Fruit fly (Drosophila melanogaster) whole organism, embryonic: Measurements from ENCODE around the gene CG5835.

Experiments
- ATbp ChIP-seq: fragments of 200-800 bp; sonication (Bioruptor generic); optimal IDR thresholded peaks from 2 replicates; lab custom pipeline; 2017; ENCODE audit warnings: missing biosample characterization, mild to moderate bottlenecking, missing genetic modification characterization, missing genetic modification reagents
- B-H1 ChIP-seq: fragments of 200-800 bp; sonication (Bioruptor generic); IDR thresholded peaks from 3 replicates; pipeline ENCODE4 v1.3.6; 2022; ENCODE audit warnings: missing biosample characterization, missing genetic modification characterization
- CG10431 ChIP-seq: fragments of 200-800 bp; sonication (Bioruptor generic); optimal IDR thresholded peaks from 3 replicates; lab custom pipeline; 2018; ENCODE audit warnings: missing biosample characterization, mild to moderate bottlenecking, missing genetic modification characterization
- CG11093 ChIP-seq: fragments of 200-800 bp; sonication (Bioruptor generic); IDR thresholded peaks from 3 replicates; pipeline ENCODE4 v1.3.6; 2022; ENCODE audit warnings: missing biosample characterization, missing genetic modification characterization
- CG12236 ChIP-seq: fragments of 200-800 bp; sonication (Bioruptor generic); optimal IDR thresholded peaks from 2 replicates; lab custom pipeline; 2016; ENCODE audit warnings: missing biosample characterization, missing genetic modification characterization
- CG12391 ChIP-seq: fragments of 200-800 bp; sonication (Bioruptor generic); optimal IDR thresholded peaks from 3 replicates; lab custom pipeline; 2018; ENCODE audit warnings: missing biosample characterization, mild to moderate bottlenecking, missing genetic modification characterization, moderate library complexity
- CG13424 ChIP-seq: fragments of 200-800 bp; sonication (Bioruptor generic); optimal IDR thresholded peaks from 2 replicates; lab custom pipeline; 2019; ENCODE audit warnings: missing biosample characterization, mild to moderate bottlenecking, missing genetic modification characterization, moderate library complexity
- CG15601 ChIP-seq: fragments of 200-800 bp; sonication (Bioruptor generic); optimal IDR thresholded peaks from 3 replicates; lab custom pipeline; 2019; ENCODE audit warnings: missing biosample characterization, mild to moderate bottlenecking, missing genetic modification characterization, moderate library complexity
- CG15696 ChIP-seq: fragments of 200-800 bp; sonication (Bioruptor generic); optimal IDR thresholded peaks from 2 replicates; lab custom pipeline; 2019; ENCODE audit warnings: missing biosample characterization, mild to moderate bottlenecking, missing genetic modification characterization, moderate library complexity
- CG18619 ChIP-seq: fragments of 200-800 bp; sonication (Bioruptor generic); optimal IDR thresholded peaks from 3 replicates; lab custom pipeline; 2017; ENCODE audit warnings: missing biosample characterization, mild to moderate bottlenecking, missing genetic modification characterization
- CG31441 ChIP-seq: fragments of 200-800 bp; sonication (Bioruptor generic); IDR thresholded peaks from 2 replicates; pipeline ENCODE4 v1.3.6; 2022; ENCODE audit warnings: missing biosample characterization, missing genetic modification characterization
- CG3281 ChIP-seq: fragments of 200-800 bp; sonication (Bioruptor generic); optimal IDR thresholded peaks from 3 replicates; lab custom pipeline; 2017; ENCODE audit warnings: missing biosample characterization, mild to moderate bottlenecking, missing genetic modification characterization
- CG34224 ChIP-seq: fragments of 200-800 bp; sonication (Bioruptor generic); IDR thresholded peaks from 3 replicates; pipeline ENCODE4 v1.3.6; 2022; ENCODE audit warnings: missing biosample characterization, missing genetic modification characterization; ENCODE audit not compliant: partially characterized antibody
- CG34376 ChIP-seq: fragments of 200-800 bp; sonication (Bioruptor generic); optimal IDR thresholded peaks from 2 replicates; lab custom pipeline; 2018; ENCODE audit warnings: missing biosample characterization, mild to moderate bottlenecking, missing genetic modification characterization
- CG3838 ChIP-seq: fragments of 200-800 bp; sonication (Bioruptor generic); optimal IDR thresholded peaks from 3 replicates; lab custom pipeline; 2016; ENCODE audit warnings: missing biosample characterization, missing genetic modification characterization
- CG4360 ChIP-seq: fragments of 200-800 bp; sonication (Bioruptor generic); IDR thresholded peaks from 2 replicates; pipeline ENCODE4 v1.3.6; 2022; ENCODE audit warnings: missing biosample characterization, missing genetic modification characterization
- CG7357 ChIP-seq: fragments of 200-800 bp; sonication (Bioruptor generic); IDR thresholded peaks from 3 replicates; pipeline ENCODE4 v1.3.6; 2022; ENCODE audit warnings: missing biosample characterization, missing genetic modification characterization
- CG7786 ChIP-seq: fragments of 200-800 bp; sonication (Bioruptor generic); optimal IDR thresholded peaks from 2 replicates; lab custom pipeline; 2016; ENCODE audit warnings: missing biosample characterization, missing genetic modification characterization
- CG7987 ChIP-seq: fragments of 200-800 bp; sonication (Bioruptor generic); optimal IDR thresholded peaks from 2 replicates; lab custom pipeline; 2018; ENCODE audit warnings: missing biosample characterization, mild to moderate bottlenecking, missing genetic modification characterization, moderate library complexity
- CG8388 ChIP-seq: fragments of 200-800 bp; sonication (Bioruptor generic); optimal IDR thresholded peaks from 2 replicates; lab custom pipeline; 2019; ENCODE audit warnings: missing biosample characterization, mild to moderate bottlenecking, missing genetic modification characterization, moderate library complexity
- CG8924 ChIP-seq: fragments of 200-800 bp; optimal IDR thresholded peaks from 3 replicates; lab custom pipeline; 2019; ENCODE audit warnings: missing biosample characterization, mild to moderate bottlenecking, missing genetic modification characterization, moderate library complexity
- CG9609 ChIP-seq: fragments of 200-800 bp; sonication (Bioruptor generic); optimal IDR thresholded peaks from 3 replicates; lab custom pipeline; 2016; ENCODE audit warnings: missing biosample characterization, missing genetic modification characterization
- CHES-1-like ChIP-seq: fragments of 200-800 bp; sonication (Bioruptor generic); optimal IDR thresholded peaks from 2 replicates; lab custom pipeline; 2016; ENCODE audit warnings: missing biosample characterization, missing genetic modification characterization
- D ChIP-seq, 2 experiments: fragments of 200-800 bp in 1 of 2; fragments of >200 bp in 1 of 2; sonication (Bioruptor generic) in 1 of 2; optimal IDR thresholded peaks; 2 replicates in 1 of 2; 3 replicates in 1 of 2; lab custom pipeline; 2017; ENCODE audit warnings: mild to moderate bottlenecking in 1 of 2, missing biosample characterization in 1 of 2, missing genetic modification characterization in 1 of 2, missing genetic modification reagents in 1 of 2
- E2f1 ChIP-seq: fragments of 200-800 bp; sonication (Bioruptor generic); IDR thresholded peaks from 2 replicates; pipeline ENCODE4 v1.3.6; 2022; ENCODE audit warnings: missing biosample characterization, missing genetic modification characterization
- H15 ChIP-seq: fragments of 200-800 bp; sonication (Bioruptor generic); IDR thresholded peaks from 3 replicates; pipeline ENCODE4 v1.3.6; 2022; ENCODE audit warnings: missing biosample characterization, missing genetic modification characterization
- Hmr ChIP-seq: fragments of 200-800 bp; sonication (Bioruptor generic); optimal IDR thresholded peaks from 3 replicates; lab custom pipeline; 2017; ENCODE audit warnings: mild to moderate bottlenecking, missing biosample characterization, missing genetic modification reagents, missing genetic modification characterization
- Hr51 ChIP-seq, 2 experiments: fragments of 200-800 bp; sonication (Bioruptor generic); optimal IDR thresholded peaks; 2 replicates in 1 of 2; 3 replicates in 1 of 2; lab custom pipeline; 2016 to 2018; ENCODE audit warnings: missing biosample characterization in 2 of 2, missing genetic modification characterization in 2 of 2, mild to moderate bottlenecking in 1 of 2, moderate library complexity in 1 of 2
- NfI ChIP-seq: fragments of 200-800 bp; sonication (Bioruptor generic); optimal IDR thresholded peaks from 3 replicates; lab custom pipeline; 2018; ENCODE audit warnings: missing biosample characterization, mild to moderate bottlenecking, missing genetic modification characterization, moderate library complexity
- Scr ChIP-seq: fragments of 200-800 bp; sonication (Bioruptor generic); IDR thresholded peaks from 2 replicates; pipeline ENCODE4 v1.3.6; 2022; ENCODE audit warnings: missing biosample characterization, missing genetic modification characterization; ENCODE audit not compliant: partially characterized antibody
- Stat92E ChIP-seq, 3 experiments: fragments of >200 bp in 2 of 3; fragments of 200-800 bp in 1 of 3; sonication (Bioruptor generic) in 1 of 3; optimal IDR thresholded peaks; 2 replicates each; lab custom pipeline; 2017 to 2019; ENCODE audit warnings: missing biosample characterization in 3 of 3, missing genetic modification characterization in 3 of 3, mild to moderate bottlenecking in 1 of 3, moderate library complexity in 1 of 3
- Trl ChIP-seq, 3 experiments: fragments of >200 bp in 2 of 3; fragments of 200-800 bp in 1 of 3; sonication (Bioruptor generic) in 1 of 3; optimal IDR thresholded peaks; 2 replicates in 1 of 3; 3 replicates in 2 of 3; lab custom pipeline; 2016 to 2017; ENCODE audit warnings: missing biosample characterization in 1 of 3, missing genetic modification characterization in 1 of 3
- Usf ChIP-seq: fragments of 200-800 bp; sonication (Bioruptor generic); optimal IDR thresholded peaks from 2 replicates; lab custom pipeline; 2017; ENCODE audit warnings: missing genotype, missing biosample characterization, missing genetic modification characterization
- ato ChIP-seq: fragments of 200-800 bp; sonication (Bioruptor generic); IDR thresholded peaks from 2 replicates; pipeline ENCODE4 v1.3.6; 2022; ENCODE audit warnings: missing biosample characterization, missing genetic modification characterization; ENCODE audit not compliant: partially characterized antibody
- btn ChIP-seq: fragments of 200-800 bp; sonication (Bioruptor generic); optimal IDR thresholded peaks from 2 replicates; lab custom pipeline; 2016; ENCODE audit warnings: missing biosample characterization, missing genetic modification characterization
- cad ChIP-seq: fragments of >200 bp; optimal IDR thresholded peaks from 2 replicates; lab custom pipeline; 2017; ENCODE audit warnings: missing biosample characterization, missing genetic modification characterization
- esg ChIP-seq: fragments of 200-800 bp; sonication (Bioruptor generic); conservative IDR thresholded peaks from 2 replicates; pipeline ENCODE4 v1.3.6; 2022; ENCODE audit warnings: missing biosample characterization, missing genetic modification characterization
- gcm2 ChIP-seq: fragments of 200-800 bp; sonication (Bioruptor generic); optimal IDR thresholded peaks from 2 replicates; lab custom pipeline; 2016; ENCODE audit warnings: missing biosample characterization, missing genetic modification characterization
- jumu ChIP-seq: fragments of 200-800 bp; sonication (Bioruptor generic); optimal IDR thresholded peaks from 3 replicates; lab custom pipeline; 2016; ENCODE audit warnings: missing biosample characterization, missing genetic modification characterization
- knrl ChIP-seq: fragments of 200-800 bp; sonication (Bioruptor generic); IDR thresholded peaks from 3 replicates; pipeline ENCODE4 v1.3.6; 2022; ENCODE audit warnings: missing biosample characterization, missing genetic modification characterization; ENCODE audit not compliant: partially characterized antibody
- lola ChIP-seq, 3 experiments: fragments of >200 bp in 2 of 3; fragments of 200-800 bp in 1 of 3; sonication (Bioruptor generic) in 1 of 3; optimal IDR thresholded peaks; 2 replicates each; lab custom pipeline; 2017 to 2019; ENCODE audit warnings: missing biosample characterization in 3 of 3, missing genetic modification characterization in 3 of 3, mild to moderate bottlenecking in 1 of 3, moderate library complexity in 1 of 3
- onecut ChIP-seq: fragments of 200-800 bp; sonication (Bioruptor generic); IDR thresholded peaks from 2 replicates; pipeline ENCODE4 v1.3.6; 2022; ENCODE audit warnings: missing biosample characterization, missing genetic modification characterization
- run ChIP-seq: fragments of 200-800 bp; sonication (Bioruptor generic); optimal IDR thresholded peaks from 3 replicates; lab custom pipeline; 2018; ENCODE audit warnings: missing biosample characterization, mild to moderate bottlenecking, missing genetic modification characterization
- schlank ChIP-seq: fragments of 200-800 bp; sonication (Bioruptor generic); optimal IDR thresholded peaks from 2 replicates; lab custom pipeline; 2018; ENCODE audit warnings: missing biosample characterization, mild to moderate bottlenecking, missing genetic modification characterization
- shn ChIP-seq: fragments of 200-800 bp; sonication (Bioruptor generic); optimal IDR thresholded peaks from 3 replicates; lab custom pipeline; 2016; ENCODE audit warnings: missing biosample characterization, missing genetic modification characterization
- so ChIP-seq: fragments of 200-800 bp; sonication (Bioruptor generic); IDR thresholded peaks from 3 replicates; pipeline ENCODE4 v1.3.6; 2022; ENCODE audit warnings: missing biosample characterization, missing genetic modification characterization
- tap ChIP-seq: fragments of 200-800 bp; optimal IDR thresholded peaks from 3 replicates; lab custom pipeline; 2019; ENCODE audit warnings: missing biosample characterization, mild to moderate bottlenecking, missing genetic modification characterization, moderate library complexity
- z ChIP-seq: fragments of 200-800 bp; sonication (Bioruptor generic); IDR thresholded peaks from 3 replicates; pipeline ENCODE4 v1.3.6; 2022; ENCODE audit warnings: missing biosample characterization, missing genetic modification characterization

The CG5835 gene

DNA sequence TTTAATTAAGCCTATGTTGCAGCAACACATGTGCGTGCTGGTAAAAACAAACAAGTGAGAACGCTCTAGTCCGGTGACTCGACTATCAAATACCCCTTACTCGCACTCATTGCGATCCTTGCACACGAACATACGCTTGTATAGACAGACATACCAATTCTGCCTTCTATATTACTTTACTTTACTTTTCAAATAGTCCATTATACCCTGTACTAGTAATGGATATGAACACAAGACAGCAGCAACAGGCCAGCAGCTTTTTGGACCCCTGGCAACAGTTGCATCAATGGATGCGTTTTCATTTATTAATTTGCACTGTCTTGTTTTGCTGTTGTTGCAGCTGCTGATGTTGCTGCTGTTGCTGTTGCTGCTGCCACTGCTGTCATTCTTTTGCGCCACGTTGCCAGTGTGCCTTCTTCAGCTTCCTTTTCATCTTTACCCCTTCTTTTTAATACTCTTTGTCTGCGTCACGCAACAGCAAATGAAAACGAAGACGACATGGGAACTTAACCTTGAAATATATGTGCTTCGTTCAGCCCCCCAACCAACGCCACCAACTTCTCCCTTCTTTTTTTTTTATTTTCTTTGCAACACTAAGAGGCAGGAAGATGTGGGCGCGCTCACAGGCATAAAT lies 34.9 kb downstream of the CG5835 start (continued):
- TF ChIP-seq CG34376 (GFP tag; lab: Kevin White, UChicago) (no peak), gcm2 (GFP tag; lab: Kevin White, UChicago) (no peak), CG7786 (GFP tag; lab: Kevin White, UChicago) (no peak), CG3838 (GFP tag; lab: Kevin White, UChicago) (no peak), Usf (GFP tag; lab: Kevin White, UChicago) (no peak), jumu (GFP tag; lab: Kevin White, UChicago) (no peak), shn (GFP tag; lab: Kevin White, UChicago) (no peak), esg (GFP tag; lab: Robert Waterston, UW) (peak; percentile 28; the same call in 1 of the 2 replicates), CG11093 (GFP tag; lab: Robert Waterston, UW) (no peak), Trl (optimal IDR thresholded peaks at IDR 0.05; lab: Kevin White, UChicago) (no peak), Trl (GFP tag; optimal IDR thresholded peaks at IDR 0.05; lab: Kevin White, UChicago) (no peak), CG8388 (GFP tag; lab: Kevin White, UChicago) (no peak), CG12236 (GFP tag; lab: Kevin White, UChicago) (no peak), E2f1 (GFP tag; lab: Robert Waterston, UW) (0 out of 2 replicates have a peak, but pooled peaks have one; percentile 10), D (optimal IDR thresholded peaks at IDR 0.05; lab: Kevin White, UChicago) (no peak), D (GFP tag; optimal IDR thresholded peaks at IDR 0.05; lab: Kevin White, UChicago) (no peak), ato (GFP tag; lab: Robert Waterston, UW) (no peak), CG4360 (GFP tag; lab: Robert Waterston, UW) (no peak), H15 (GFP tag; lab: Robert Waterston, UW) (peak; percentile 53; the same call in 1 of the 3 replicates), schlank (tag; lab: Kevin White, UChicago) (no peak), CG12391 (tag; lab: Kevin White, UChicago) (peak; percentile 31), NfI (GFP tag; lab: Kevin White, UChicago) (no peak), Hr51 (GFP tag; optimal IDR thresholded peaks at IDR 0.05; lab: Kevin White, UChicago) (no peak), CG7987 (GFP tag; lab: Kevin White, UChicago) (no peak), onecut (no peak), CG15601 (tag; lab: Kevin White, UChicago) (no peak), z (GFP tag; lab: Robert Waterston, UW) (no peak), tap (no peak), cad (no peak), CHES-1-like (GFP tag; lab: Kevin White, UChicago) (no peak), CG9609 (GFP tag; lab: Kevin White, UChicago) (no peak), CG7357 (peak; percentile 58; the same call in 2 of the 3 replicates), Hmr (no peak), CG34224 (no peak), ATbp (peak; percentile 11), CG15696 (tag; lab: Kevin White, UChicago) (no peak), B-H1 (GFP tag; lab: Robert Waterston, UW) (0 out of 3 replicates have a peak, but pooled peaks have one; percentile 18), Stat92E (GFP tag; optimal IDR thresholded peaks at IDR 0.05; lab: Kevin White, UChicago) (no peak), so (GFP tag; lab: Robert Waterston, UW) (0 out of 3 replicates have a peak, but pooled peaks have one; percentile 40), CG31441 (GFP tag; lab: Robert Waterston, UW) (no peak), CG3281 (GFP tag; lab: Kevin White, UChicago) (no peak), btn (no peak), knrl (GFP tag; lab: Robert Waterston, UW) (no peak), CG10431 (GFP tag; lab: Kevin White, UChicago) (no peak), run (tag; lab: Kevin White, UChicago) (no peak), CG8924 (tag; lab: Kevin White, UChicago) (no peak), lola (GFP tag; optimal IDR thresholded peaks at IDR 0.05; lab: Kevin White, UChicago) (no peak), CG18619 (GFP tag; lab: Kevin White, UChicago) (no peak), Scr (GFP tag; lab: Robert Waterston, UW) (no peak), CG13424 (no peak)
